Worm (Caenorhabditis elegans) whole organism, L3 larva: ENCODE data around the gene folt-3.

ENCODE experiments used
- R02D3.7 ChIP-seq: fragments of 150-350 bp; optimal IDR thresholded peaks from 2 replicates; lab custom pipeline; 2014; ENCODE audit warnings: missing biosample characterization, missing genetic modification characterization
- ZK546.5 ChIP-seq: sonication (generic microtip); optimal IDR thresholded peaks from 2 replicates; lab custom pipeline; 2017; ENCODE audit warnings: missing biosample characterization, missing genetic modification characterization
- aly-2 ChIP-seq: fragments of 150-350 bp; optimal IDR thresholded peaks from 2 replicates; lab custom pipeline; 2014; ENCODE audit warnings: missing biosample characterization, missing genetic modification characterization
- ama-1 ChIP-seq: fragments of 150-350 bp; optimal IDR thresholded peaks from 2 replicates; lab custom pipeline; 2018
- ceh-16 ChIP-seq: sonication (generic microtip); optimal IDR thresholded peaks from 2 replicates; lab custom pipeline; 2017; ENCODE audit warnings: missing biosample characterization, missing genetic modification characterization
- ceh-28 ChIP-seq: fragments of 150-350 bp; optimal IDR thresholded peaks from 2 replicates; lab custom pipeline; 2014; ENCODE audit warnings: missing biosample characterization, missing genetic modification reagents, missing genetic modification characterization
- ceh-82 ChIP-seq: fragments of 150-350 bp; optimal IDR thresholded peaks from 2 replicates; lab custom pipeline; 2014; ENCODE audit warnings: missing biosample characterization, missing genetic modification characterization
- ceh-9 ChIP-seq: sonication (generic microtip); optimal IDR thresholded peaks from 2 replicates; lab custom pipeline; 2018; ENCODE audit warnings: missing biosample characterization, missing genetic modification characterization
- daf-12 ChIP-seq: fragments of 150-350 bp; optimal IDR thresholded peaks from 2 replicates; lab custom pipeline; 2014; ENCODE audit warnings: missing biosample characterization, missing genetic modification reagents, missing genetic modification characterization
- elt-1 ChIP-seq: fragments of 150-350 bp; optimal IDR thresholded peaks from 2 replicates; lab custom pipeline; 2014; ENCODE audit warnings: missing biosample characterization, missing genetic modification characterization
- elt-2 ChIP-seq: sonication (generic microtip); optimal IDR thresholded peaks from 2 replicates; lab custom pipeline; 2016; ENCODE audit warnings: missing genetic modification reagents, mild to moderate bottlenecking, missing genetic modification characterization, missing compliant biosample characterization
- elt-3 ChIP-seq, 3 experiments: fragments of 150-350 bp in 1 of 3; sonication (generic microtip) in 2 of 3; optimal IDR thresholded peaks; 2 replicates in 2 of 3; 4 replicates in 1 of 3; lab custom pipeline; 2014 to 2017; ENCODE audit warnings: missing biosample characterization in 3 of 3, missing genetic modification characterization in 3 of 3
- fkh-2 ChIP-seq: fragments of 150-350 bp; optimal IDR thresholded peaks from 2 replicates; lab custom pipeline; 2014; ENCODE audit warnings: missing biosample characterization, missing genetic modification reagents, missing genetic modification characterization
- fos-1 ChIP-seq: fragments of 150-350 bp; optimal IDR thresholded peaks from 2 replicates; lab custom pipeline; 2014; ENCODE audit warnings: missing biosample characterization, missing genetic modification characterization
- hmg-11 ChIP-seq: sonication (generic microtip); optimal IDR thresholded peaks from 2 replicates; lab custom pipeline; 2016; ENCODE audit warnings: missing genetic modification characterization, missing compliant biosample characterization
- lin-15B ChIP-seq: fragments of 150-350 bp; optimal IDR thresholded peaks from 2 replicates; lab custom pipeline; 2014; ENCODE audit warnings: missing biosample characterization, missing genetic modification characterization
- mdl-1 ChIP-seq: fragments of 150-350 bp; optimal IDR thresholded peaks from 2 replicates; lab custom pipeline; 2014; ENCODE audit warnings: missing biosample characterization, missing genetic modification characterization
- nfya-1 ChIP-seq: sonication (generic microtip); optimal IDR thresholded peaks from 2 replicates; lab custom pipeline; 2017; ENCODE audit warnings: missing genetic modification characterization, mild to moderate bottlenecking, missing compliant biosample characterization, antibody characterized with exemption, moderate library complexity; ENCODE audit not compliant: insufficient read depth
- nhr-11 ChIP-seq: fragments of 150-350 bp; optimal IDR thresholded peaks from 2 replicates; lab custom pipeline; 2014; ENCODE audit warnings: missing biosample characterization, missing genetic modification characterization
- nhr-12 ChIP-seq: fragments of 150-350 bp; optimal IDR thresholded peaks from 2 replicates; lab custom pipeline; 2014; ENCODE audit warnings: missing biosample characterization, missing genetic modification characterization
- nhr-23 ChIP-seq: fragments of 150-350 bp; optimal IDR thresholded peaks from 2 replicates; lab custom pipeline; 2014; ENCODE audit warnings: missing biosample characterization, missing genetic modification reagents, missing genetic modification characterization
- nhr-237 ChIP-seq: fragments of 150-350 bp; optimal IDR thresholded peaks from 2 replicates; lab custom pipeline; 2014; ENCODE audit warnings: missing biosample characterization, missing genetic modification characterization
- nhr-25 ChIP-seq: sonication (generic microtip); optimal IDR thresholded peaks from 2 replicates; lab custom pipeline; 2017; ENCODE audit warnings: missing biosample characterization, missing genetic modification characterization
- nhr-28 ChIP-seq: fragments of 150-350 bp; optimal IDR thresholded peaks from 2 replicates; lab custom pipeline; 2014; ENCODE audit warnings: missing biosample characterization, missing genetic modification characterization
- nhr-43 ChIP-seq: sonication (generic microtip); optimal IDR thresholded peaks from 2 replicates; lab custom pipeline; 2016; ENCODE audit warnings: mild to moderate bottlenecking, missing genetic modification characterization, missing compliant biosample characterization; ENCODE audit not compliant: poor library complexity, severe bottlenecking
- nhr-76 ChIP-seq: fragments of 150-350 bp; sonication (generic microtip); optimal IDR thresholded peaks from 5 replicates; lab custom pipeline; 2014; ENCODE audit warnings: missing biosample characterization, missing genetic modification characterization
- pha-4 ChIP-seq: fragments of 150-350 bp; optimal IDR thresholded peaks from 2 replicates; lab custom pipeline; 2014; ENCODE audit warnings: missing biosample characterization, missing genetic modification reagents, missing genetic modification characterization
- pqm-1 ChIP-seq: fragments of 150-350 bp; optimal IDR thresholded peaks from 2 replicates; lab custom pipeline; 2017; ENCODE audit warnings: missing biosample characterization, missing genetic modification characterization, inconsistent platforms
- sea-2 ChIP-seq: fragments of 150-350 bp; sonication (generic microtip); optimal IDR thresholded peaks from 4 replicates; lab custom pipeline; 2014; ENCODE audit warnings: missing biosample characterization, missing genetic modification reagents, missing genetic modification characterization
- tbx-2 ChIP-seq: sonication (generic microtip); optimal IDR thresholded peaks from 2 replicates; lab custom pipeline; 2016; ENCODE audit warnings: mild to moderate bottlenecking, missing genetic modification characterization, missing compliant biosample characterization
- unc-62 ChIP-seq: fragments of 150-350 bp; sonication (generic microtip); optimal IDR thresholded peaks from 4 replicates; lab custom pipeline; 2014; ENCODE audit warnings: missing biosample characterization, missing genetic modification reagents, missing genetic modification characterization
- ztf-11 ChIP-seq: fragments of 150-350 bp; optimal IDR thresholded peaks from 2 replicates; lab custom pipeline; 2014; ENCODE audit warnings: missing biosample characterization, missing genetic modification characterization
- ztf-4 ChIP-seq: fragments of 150-350 bp; optimal IDR thresholded peaks from 2 replicates; lab custom pipeline; 2014; ENCODE audit warnings: missing biosample characterization, missing genetic modification characterization

folt-3 gene

ce11 chrV:7618114-7618513 is 8.6 kb upstream of the folt-3 start, which contains the start of gene C50E3.15:
C50E3.15 (plus strand) TSS chrV:7618414.
- TF ChIP-seq aly-2 (tag; lab: Kevin White, UChicago) (no peak), ceh-82 (tag; lab: Kevin White, UChicago) (no peak), R02D3.7 (tag; lab: Kevin White, UChicago) (no peak), ZK546.5 (no peak), nhr-23 (tag; lab: Kevin White, UChicago) (no peak), fkh-2 (tag; lab: Kevin White, UChicago) (no peak), lin-15B (no peak), ceh-16 (no peak), sea-2 (GFP tag; lab: Kevin White, UChicago) (no peak), elt-3 (tag; optimal IDR thresholded peaks at IDR 0.05; lab: Kevin White, UChicago) (no peak), ztf-11 (no peak), nhr-12 (tag; lab: Kevin White, UChicago) (no peak), elt-1 (no peak), ceh-28 (tag; lab: Kevin White, UChicago) (no peak), nhr-76 (tag; lab: Kevin White, UChicago) (no peak), hmg-11 (tag; lab: Kevin White, UChicago) (no peak), daf-12 (tag; lab: Kevin White, UChicago) (no peak), nhr-11 (tag; lab: Kevin White, UChicago) (no peak), nhr-237 (no peak), mdl-1 (tag; lab: Kevin White, UChicago) (no peak)
- TF ChIP-seq, all 47 proteins: peak for 0

- TF ChIP-seq ZK546.5 (no peak), ama-1 (no peak), hmg-11 (tag; lab: Kevin White, UChicago) (no peak), ceh-28 (tag; lab: Kevin White, UChicago) (no peak), elt-3 (tag; optimal IDR thresholded peaks at IDR 0.05; lab: Kevin White, UChicago) (no peak), tbx-2 (tag; lab: Kevin White, UChicago) (no peak), fkh-2 (tag; lab: Kevin White, UChicago) (no peak), nhr-76 (tag; lab: Kevin White, UChicago) (no peak), unc-62 (no peak), ceh-9 (tag; lab: Kevin White, UChicago) (no peak), elt-2 (tag; lab: Kevin White, UChicago) (no peak), daf-12 (tag; lab: Kevin White, UChicago) (no peak), ztf-4 (tag; lab: Kevin White, UChicago) (no peak), nhr-43 (tag; lab: Kevin White, UChicago) (no peak), R02D3.7 (tag; lab: Kevin White, UChicago) (no peak)
Observed at ce11 chrV:7612044-7612443, 2.5 kb upstream of the folt-3 start, which contains the start of gene clec-215. clec-215 (plus strand) TSS chrV:7612344.

- TF ChIP-seq nhr-23 (tag; lab: Kevin White, UChicago) (no peak), elt-2 (tag; lab: Kevin White, UChicago) (no peak)
Observed at ce11 chrV:7604858-7605257, 4.7 kb downstream of the folt-3 start, which contains the start of gene clec-213. clec-213 (plus strand) TSS chrV:7605158.

ce11 chrV:7603404-7603803 is 6.1 kb downstream of the folt-3 start, which contains the start of gene C50E3.11:
C50E3.11 (minus strand) TSS chrV:7603486.
- TF ChIP-seq pha-4, result no peak
- no peak for TF ChIP-seq nfya-1
- no peak for TF ChIP-seq mdl-1 (tag; lab: Kevin White, UChicago)
- TF ChIP-seq ceh-28 (tag; lab: Kevin White, UChicago), result no peak
- no peak for TF ChIP-seq nhr-76 (tag; lab: Kevin White, UChicago)
- no peak for TF ChIP-seq nhr-28
- no peak for TF ChIP-seq nhr-25 (tag; lab: Kevin White, UChicago)
- no peak for TF ChIP-seq nhr-12 (tag; lab: Kevin White, UChicago)
- TF ChIP-seq fkh-2 (tag; lab: Kevin White, UChicago), result no peak

- TF ChIP-seq pqm-1 (tag; lab: Kevin White, UChicago) (no peak), aly-2 (tag; lab: Kevin White, UChicago) (no peak), ZK546.5 (no peak), fos-1 (tag; lab: Kevin White, UChicago) (no peak)
Observed at ce11 chrV:7601443-7601842, 8.1 kb downstream of the folt-3 start, which contains the start of gene scl-26. scl-26 (minus strand) TSS chrV:7601543.
